Worm (Caenorhabditis elegans): ENCODE results near the gene srv-8.

Gene srv-8

ce11 chrV:13369663-13370062 is 50.9 kb downstream of the srv-8 start (continued):
- TF ChIP-seq ceh-62 (tag; optimal IDR thresholded peaks at IDR 0.05): no peak
